Fruit fly (Drosophila melanogaster): ENCODE results near the gene CG14397.

The CG14397 gene

DNA sequence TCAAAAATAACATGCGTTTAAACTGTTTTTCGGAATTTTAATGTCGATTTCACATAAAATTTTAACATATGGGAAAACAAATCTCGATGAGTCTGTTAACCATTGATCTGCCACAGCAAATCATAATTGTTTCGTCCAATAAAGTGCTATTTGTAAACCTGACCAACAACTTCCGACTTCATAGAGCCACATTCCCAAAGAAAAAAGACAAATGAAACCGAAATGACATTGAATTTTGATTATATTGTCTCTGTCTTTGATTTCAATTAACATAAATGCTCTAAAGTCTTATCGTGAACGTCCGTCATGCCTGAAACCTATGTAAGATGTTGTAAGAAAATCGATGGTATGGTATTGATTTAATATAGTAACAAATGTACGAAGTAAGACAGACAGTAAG lies 17.7 kb upstream of the CG14397 start:
- TF ChIP-seq h (optimal IDR thresholded peaks at IDR 0.05) (no peak), Sin3A (optimal IDR thresholded peaks at IDR 0.05) (no peak), insv (optimal IDR thresholded peaks at IDR 0.05) (no peak), psq (optimal IDR thresholded peaks at IDR 0.05) (no peak), Myc (optimal IDR thresholded peaks at IDR 0.05) (no peak), ttk (optimal IDR thresholded peaks at IDR 0.05) (no peak)

DNA sequence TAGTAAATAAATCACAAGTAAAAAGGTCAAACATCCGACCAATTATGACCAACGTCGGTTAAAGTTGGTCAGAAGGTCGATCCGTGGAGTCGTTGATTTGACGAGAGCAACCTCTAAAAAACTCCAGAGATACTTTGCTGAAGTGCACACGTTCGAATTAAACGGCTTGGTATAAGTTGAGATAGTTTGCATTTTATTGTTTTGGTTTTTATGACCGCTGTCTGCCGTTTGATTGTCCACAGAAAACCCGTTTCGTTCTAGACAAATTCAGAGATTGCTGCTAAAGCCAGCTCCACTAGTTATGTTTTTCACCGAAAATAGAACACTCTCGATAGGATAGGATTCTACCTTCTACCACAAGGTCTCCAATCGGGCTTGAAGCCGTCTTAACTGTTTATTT lies 17.2 kb upstream of the CG14397 start:
- TF ChIP-seq ttk (optimal IDR thresholded peaks at IDR 0.05) (no peak), Myc (optimal IDR thresholded peaks at IDR 0.05) (no peak), h (optimal IDR thresholded peaks at IDR 0.05) (no peak), insv (optimal IDR thresholded peaks at IDR 0.05) (no peak), Sin3A (optimal IDR thresholded peaks at IDR 0.05) (no peak), psq (optimal IDR thresholded peaks at IDR 0.05) (no peak)

DNA sequence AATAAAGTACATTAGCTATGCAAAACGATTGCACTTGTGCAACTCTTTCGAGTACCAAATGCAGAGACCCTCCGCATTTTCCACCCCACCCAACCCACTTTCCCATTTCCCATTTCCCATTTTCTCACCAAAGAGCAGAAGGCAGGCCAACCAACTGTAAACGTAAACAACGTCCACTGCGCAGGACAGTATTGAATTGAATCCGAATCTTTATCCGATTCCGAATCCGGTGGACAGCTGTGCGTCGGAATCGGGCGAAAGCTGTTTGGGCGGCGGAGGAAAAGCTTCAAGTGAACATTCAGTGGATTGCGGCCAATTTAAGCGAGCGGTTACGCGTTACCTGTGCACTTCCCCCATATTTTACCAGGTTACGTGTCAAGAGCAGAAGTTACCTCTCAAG lies 15.9 kb upstream of the CG14397 start, which contains the start of gene tadr:
Gene tadr (plus strand): TSS at position 301 of the 400 bp plus-strand sequence.
- TF ChIP-seq ttk (optimal IDR thresholded peaks at IDR 0.05), result no peak

DNA sequence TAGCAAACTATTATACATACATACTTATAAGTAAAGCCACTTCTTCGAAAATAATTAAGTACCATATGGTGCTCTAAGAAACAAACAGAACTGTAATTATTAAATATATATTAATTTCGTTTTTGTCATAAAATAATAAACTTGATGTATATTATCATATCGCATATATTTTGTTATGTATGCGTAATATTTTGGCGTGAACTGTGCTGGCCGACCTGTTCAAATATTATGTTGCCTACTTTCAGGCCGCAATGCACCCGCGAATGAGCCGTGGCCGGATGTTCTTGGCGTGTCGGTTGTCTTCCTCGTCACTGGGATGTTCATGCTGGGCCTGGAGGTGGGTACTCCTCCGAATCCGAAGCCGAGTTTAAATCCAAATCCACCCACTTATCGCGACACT lies 13.2 kb upstream of the CG14397 start:
- TF ChIP-seq insv (optimal IDR thresholded peaks at IDR 0.05), result no peak
- no peak for TF ChIP-seq psq (optimal IDR thresholded peaks at IDR 0.05)
- TF ChIP-seq Myc (optimal IDR thresholded peaks at IDR 0.05), result no peak
- no peak for TF ChIP-seq h (optimal IDR thresholded peaks at IDR 0.05)
- TF ChIP-seq Sin3A (optimal IDR thresholded peaks at IDR 0.05), result no peak
- TF ChIP-seq ttk (optimal IDR thresholded peaks at IDR 0.05), result no peak

DNA sequence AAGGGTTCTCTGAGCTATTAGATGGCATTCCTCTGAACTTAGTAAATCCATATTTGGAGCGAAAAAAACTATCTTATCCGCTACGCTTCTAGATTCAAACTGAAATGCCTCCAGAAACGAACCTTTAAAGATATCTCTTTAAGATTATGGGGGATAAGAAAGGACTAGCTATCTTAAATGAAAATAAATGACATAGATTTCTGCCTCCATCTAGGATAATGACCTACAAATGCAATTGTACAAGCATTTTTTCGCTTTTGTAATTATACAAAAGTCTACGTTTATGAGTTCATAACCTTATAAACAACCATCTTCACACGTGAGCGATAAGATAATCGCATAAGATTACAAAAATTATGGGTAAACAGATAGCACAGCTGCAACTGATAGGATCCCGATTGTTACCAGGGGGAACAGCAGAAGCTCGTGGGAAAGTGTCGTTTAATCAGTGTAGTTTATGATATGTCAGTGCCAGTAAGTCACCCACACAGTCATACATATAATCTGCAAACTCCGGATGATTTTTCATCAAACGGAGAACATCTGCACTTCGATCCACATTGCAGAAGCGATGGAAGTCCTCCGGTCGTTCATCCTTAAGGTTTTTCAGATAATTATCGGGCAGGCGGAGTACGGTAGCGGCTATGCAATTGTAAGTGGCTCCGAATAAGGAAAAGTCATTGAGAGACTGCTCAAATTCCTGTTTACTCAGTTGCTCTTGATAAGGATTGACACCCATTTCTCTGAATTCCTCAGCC lies 8.4 kb upstream of the CG14397 start, which contains the start of gene CG33511:
Gene CG33511 (minus strand): TSS at position 51 of the 758 bp plus-strand sequence.
- TF ChIP-seq Myc (optimal IDR thresholded peaks at IDR 0.05) (no peak), ttk (optimal IDR thresholded peaks at IDR 0.05) (no peak)

DNA sequence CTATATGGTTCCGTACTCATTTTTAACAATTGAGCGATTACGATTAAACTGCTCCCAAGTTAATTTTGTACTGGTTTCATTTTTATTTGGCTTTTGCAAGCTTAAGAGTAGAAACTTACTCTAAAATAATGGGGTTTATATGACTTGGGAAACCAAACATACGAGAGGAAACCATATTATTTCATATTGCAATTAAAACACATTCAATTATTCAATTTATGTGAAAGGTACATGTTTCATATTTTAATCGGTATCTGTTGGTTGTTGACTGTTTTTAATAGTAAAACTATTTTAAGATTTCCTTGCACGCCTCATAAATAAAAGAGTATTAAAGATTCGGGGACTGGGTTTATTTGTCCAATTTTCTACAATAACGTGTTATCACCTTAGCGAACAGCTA lies 6.8 kb upstream of the CG14397 start, which contains the start of gene CG33510:
Gene CG33510 (minus strand): TSS at position 59 of the 400 bp plus-strand sequence.
- TF ChIP-seq Sin3A (optimal IDR thresholded peaks at IDR 0.05), result no peak
- no peak for TF ChIP-seq psq (optimal IDR thresholded peaks at IDR 0.05)
- TF ChIP-seq Myc (optimal IDR thresholded peaks at IDR 0.05), result no peak
- no peak for TF ChIP-seq ttk (optimal IDR thresholded peaks at IDR 0.05)
- no peak for TF ChIP-seq insv (optimal IDR thresholded peaks at IDR 0.05)
- TF ChIP-seq h (optimal IDR thresholded peaks at IDR 0.05), result no peak

DNA sequence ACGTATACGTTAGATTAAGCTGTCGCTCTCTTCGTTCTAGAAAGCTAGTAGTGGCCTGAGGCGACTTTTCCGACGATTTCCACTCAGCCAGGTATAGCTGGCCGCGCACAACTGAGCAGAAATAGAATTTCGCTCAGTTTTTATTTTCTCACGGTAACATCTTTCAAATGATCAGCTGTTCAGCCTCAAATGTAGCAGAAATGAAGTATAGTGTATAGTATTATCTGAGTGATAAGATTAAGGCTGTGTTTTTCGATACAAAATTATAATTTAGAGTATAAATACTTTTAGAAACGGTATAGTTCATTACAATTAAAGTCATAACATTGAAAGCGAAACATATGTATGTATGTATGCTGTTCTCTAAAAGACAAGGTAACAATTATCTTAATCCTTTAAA lies 4.6 kb upstream of the CG14397 start, which contains the start of gene CG33509:
Gene CG33509 (minus strand): TSS at position 101 of the 400 bp plus-strand sequence.
- no peak for TF ChIP-seq h (optimal IDR thresholded peaks at IDR 0.05)
- no peak for TF ChIP-seq psq (optimal IDR thresholded peaks at IDR 0.05)
- TF ChIP-seq ttk (optimal IDR thresholded peaks at IDR 0.05), result no peak
- TF ChIP-seq Sin3A (optimal IDR thresholded peaks at IDR 0.05), result no peak
- TF ChIP-seq Myc (optimal IDR thresholded peaks at IDR 0.05), result no peak

DNA sequence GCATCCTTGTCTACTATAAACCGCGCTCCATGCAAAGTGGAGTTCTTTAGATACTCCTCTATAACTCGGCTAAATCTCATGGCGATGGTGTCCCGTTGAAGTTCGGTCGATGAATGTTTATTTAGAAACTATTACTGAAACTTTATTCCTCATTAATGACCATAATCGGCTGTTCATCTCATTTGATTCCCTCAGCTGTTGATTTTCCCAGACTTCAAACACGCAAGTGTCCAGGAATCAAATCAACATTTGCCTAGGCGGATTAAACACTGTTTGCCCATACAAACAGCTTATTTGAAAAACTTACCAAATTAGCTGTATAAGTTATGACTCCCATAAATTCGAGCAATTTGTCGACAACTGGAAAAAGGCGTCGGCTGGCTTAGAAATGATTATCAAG lies 2.4 kb upstream of the CG14397 start, which contains the start of gene ppk13:
Gene ppk13 (minus strand): TSS at position 101 of the 400 bp plus-strand sequence.
- TF ChIP-seq h (optimal IDR thresholded peaks at IDR 0.05), result no peak
- no peak for TF ChIP-seq ttk (optimal IDR thresholded peaks at IDR 0.05)
- no peak for TF ChIP-seq psq (optimal IDR thresholded peaks at IDR 0.05)
- TF ChIP-seq Sin3A (optimal IDR thresholded peaks at IDR 0.05), result no peak
- no peak for TF ChIP-seq Myc (optimal IDR thresholded peaks at IDR 0.05)
- TF ChIP-seq insv (optimal IDR thresholded peaks at IDR 0.05), result no peak

DNA sequence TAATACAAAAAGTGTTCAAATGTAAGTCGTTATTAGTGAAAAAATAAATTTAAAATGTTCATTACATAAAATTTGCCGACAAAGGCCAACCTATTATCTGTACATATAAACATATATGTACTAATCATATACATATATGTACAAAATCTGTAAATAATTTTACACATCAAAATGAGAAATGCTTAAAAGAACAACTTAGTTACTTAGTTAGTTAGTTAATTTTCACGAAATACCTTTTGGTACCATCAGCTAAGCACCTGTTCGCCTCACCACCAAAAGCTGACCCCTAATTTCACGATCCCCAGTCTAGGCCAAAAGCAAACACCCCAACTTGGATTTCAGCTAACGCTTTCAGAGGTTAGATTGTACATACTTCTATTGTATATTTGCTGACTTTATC lies 2.0 kb upstream of the CG14397 start, which contains the start of gene CG9259:
Gene CG9259 (plus strand): TSS at position 301 of the 400 bp plus-strand sequence.
- no peak for TF ChIP-seq Myc (optimal IDR thresholded peaks at IDR 0.05)
- TF ChIP-seq psq (optimal IDR thresholded peaks at IDR 0.05), result no peak
- no peak for TF ChIP-seq ttk (optimal IDR thresholded peaks at IDR 0.05)
- no peak for TF ChIP-seq insv (optimal IDR thresholded peaks at IDR 0.05)
- TF ChIP-seq Sin3A (optimal IDR thresholded peaks at IDR 0.05), result no peak
- TF ChIP-seq h (optimal IDR thresholded peaks at IDR 0.05), result no peak

DNA sequence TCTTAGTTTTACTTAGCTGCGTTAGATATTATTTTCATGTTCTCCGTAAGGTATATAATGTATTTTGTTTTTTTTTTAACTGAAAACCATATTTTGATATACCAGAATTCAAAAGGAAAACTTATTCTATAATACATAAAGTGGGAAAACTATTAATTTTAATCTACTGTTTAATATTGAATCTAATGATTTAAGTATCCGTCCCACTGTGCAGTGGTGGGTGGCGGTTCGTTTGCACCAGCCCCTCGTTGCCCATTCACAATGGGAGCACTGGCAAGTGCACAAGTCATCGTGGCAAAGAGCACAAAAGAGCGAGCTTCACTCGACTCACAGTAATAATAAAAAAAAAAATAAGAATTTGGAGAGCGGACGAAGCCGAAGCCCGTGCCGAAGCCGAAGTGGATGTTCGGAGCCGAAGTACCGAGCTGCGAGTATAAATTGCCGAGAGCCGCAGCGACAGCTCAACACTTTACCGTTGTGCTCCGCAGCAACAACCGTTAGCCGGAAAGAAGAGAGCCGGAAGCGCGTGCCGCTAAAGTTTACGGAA lies 5.5 kb downstream of the CG14397 start, which contains the start of gene CG34136:
Gene CG34136 (plus strand): TSS at position 475 of the 547 bp plus-strand sequence.
- no peak for TF ChIP-seq Myc (optimal IDR thresholded peaks at IDR 0.05)
- TF ChIP-seq ttk (optimal IDR thresholded peaks at IDR 0.05), result no peak
- TF ChIP-seq Sin3A (optimal IDR thresholded peaks at IDR 0.05), result no peak
- TF ChIP-seq h (optimal IDR thresholded peaks at IDR 0.05), result no peak
- TF ChIP-seq insv (optimal IDR thresholded peaks at IDR 0.05), result no peak
- TF ChIP-seq psq (optimal IDR thresholded peaks at IDR 0.05), result no peak

DNA sequence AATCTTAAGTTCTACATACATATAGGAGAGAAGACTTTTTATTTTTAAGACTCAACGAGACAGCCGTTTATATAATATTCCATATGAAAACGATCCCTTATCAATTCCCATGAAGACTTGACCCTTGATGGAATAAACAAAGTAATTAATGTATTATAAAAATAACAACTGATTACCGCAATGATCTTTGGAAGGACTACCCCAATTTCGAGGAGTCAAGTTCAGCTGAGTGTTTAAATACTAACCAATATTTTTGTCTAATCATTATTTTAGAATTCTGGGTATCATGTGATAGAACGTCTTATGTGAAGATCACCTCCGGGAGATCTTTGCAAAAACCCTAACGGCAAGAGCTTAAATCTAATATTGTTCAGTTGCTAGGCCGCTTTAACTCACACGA lies 6.8 kb downstream of the CG14397 start:
- TF ChIP-seq Sin3A (optimal IDR thresholded peaks at IDR 0.05) (no peak), Myc (optimal IDR thresholded peaks at IDR 0.05) (no peak)

DNA sequence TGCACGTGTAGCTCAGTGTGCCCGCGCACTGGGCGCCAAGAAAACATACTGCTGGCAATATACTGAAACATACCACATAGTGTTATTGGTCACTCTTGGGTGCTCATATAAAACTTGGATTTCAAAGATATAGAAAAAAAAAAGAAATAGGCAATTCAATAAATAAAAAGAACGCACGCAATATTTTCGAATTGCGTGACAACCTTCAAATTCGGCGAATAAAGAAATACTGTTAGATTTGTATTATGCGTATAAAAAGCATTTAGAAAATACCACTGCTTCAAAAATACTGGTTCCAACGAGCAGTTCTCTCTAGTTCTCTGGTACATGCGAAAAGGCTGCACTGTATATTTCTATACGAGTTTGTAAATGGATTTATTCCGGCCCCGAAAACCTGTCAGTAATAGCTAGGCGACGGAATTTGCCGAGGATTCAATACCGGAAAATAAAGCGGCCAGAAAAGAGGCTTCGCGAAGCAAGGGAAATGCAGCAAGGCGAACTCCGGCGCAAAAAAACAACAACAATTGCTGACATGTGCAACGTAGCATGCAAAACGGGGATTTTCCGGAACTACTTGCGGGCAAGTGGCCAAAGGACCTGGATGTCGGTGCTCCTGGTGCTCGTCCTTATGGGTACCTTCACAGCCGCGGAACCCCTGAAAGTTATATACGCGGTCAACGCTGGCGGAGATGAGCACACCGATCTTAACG lies 11.5 kb downstream of the CG14397 start, which contains the start of gene CG9257:
Gene CG9257 (plus strand): TSS at position 345 of the 710 bp plus-strand sequence.
- no peak for TF ChIP-seq Myc (optimal IDR thresholded peaks at IDR 0.05)
- no peak for TF ChIP-seq insv (optimal IDR thresholded peaks at IDR 0.05)
- TF ChIP-seq ttk (optimal IDR thresholded peaks at IDR 0.05), result no peak
- no peak for TF ChIP-seq h (optimal IDR thresholded peaks at IDR 0.05)
- no peak for TF ChIP-seq Sin3A (optimal IDR thresholded peaks at IDR 0.05)
- no peak for TF ChIP-seq psq (optimal IDR thresholded peaks at IDR 0.05)
